Fruit fly (Drosophila melanogaster): Measurements from ENCODE around the gene CG14937.

Gene CG14937

dm6 chr2L:11806022-11806700, 12.3 kb upstream of the CG14937 start (continued):
- no peak for TF ChIP-seq Trl (optimal IDR thresholded peaks at IDR 0.05)
- TF ChIP-seq Trl (GFP tag; optimal IDR thresholded peaks at IDR 0.05): no peak
- no peak for TF ChIP-seq CG10274 (GFP tag; optimal IDR thresholded peaks at IDR 0.05)
- TF ChIP-seq YL-1 (GFP tag; optimal IDR thresholded peaks at IDR 0.05): peak; percentile 38
- TF ChIP-seq CG11247 (GFP tag; IDR thresholded peaks at IDR 0.05): no peak
- TF ChIP-seq salm (tag; optimal IDR thresholded peaks at IDR 0.05): no peak
- no peak for TF ChIP-seq ems (GFP tag; optimal IDR thresholded peaks at IDR 0.05)
- no peak for TF ChIP-seq CG13123 (GFP tag; optimal IDR thresholded peaks at IDR 0.05)
- 0 out of 2 replicates have a peak, but pooled peaks have one; percentile 21 for TF ChIP-seq CG32767 (GFP tag; IDR thresholded peaks at IDR 0.05)
- TF ChIP-seq crol (GFP tag; IDR thresholded peaks at IDR 0.05): peak; percentile 62
- no peak for TF ChIP-seq CG34224 (GFP tag; IDR thresholded peaks at IDR 0.05; ENCODE audit: partially characterized antibody)
- peak; percentile 41 to 91 for TF ChIP-seq insv (GFP tag; optimal IDR thresholded peaks at IDR 0.05)
- TF ChIP-seq Rfx (GFP tag; IDR thresholded peaks at IDR 0.05): 0 out of 2 replicates have a peak, but pooled peaks have one; percentile 20
- no peak for TF ChIP-seq CG18011 (GFP tag; optimal IDR thresholded peaks at IDR 0.05)
- no peak for TF ChIP-seq croc (GFP tag; conservative IDR thresholded peaks at IDR 0.05)
- TF ChIP-seq hb (GFP tag; IDR thresholded peaks at IDR 0.05; ENCODE audit: partially characterized antibody): no peak
- no peak for TF ChIP-seq Oli (tag; optimal IDR thresholded peaks at IDR 0.05)
- no peak for TF ChIP-seq br (optimal IDR thresholded peaks at IDR 0.05)
- peak; percentile 64 for TF ChIP-seq Med (GFP tag)
- 0 out of 3 replicates have a peak, but pooled peaks have one; percentile 18 for TF ChIP-seq CG34422 (GFP tag; IDR thresholded peaks at IDR 0.05)
- peak; percentile 68 for TF ChIP-seq cg (GFP tag; optimal IDR thresholded peaks at IDR 0.05)
- peak; percentile 40 for TF ChIP-seq kah (GFP tag; optimal IDR thresholded peaks at IDR 0.05)
- TF ChIP-seq E2f2 (GFP tag; IDR thresholded peaks at IDR 0.05): 0 out of 2 replicates have a peak, but pooled peaks have one; percentile 11

dm6 chr2L:11804228-11805044, 10.6 kb upstream of the CG14937 start:
- TF ChIP-seq CG34376 (GFP tag; optimal IDR thresholded peaks at IDR 0.05) (no peak), CG6175 (GFP tag; IDR thresholded peaks at IDR 0.05) (no peak), Nf-YB (GFP tag; optimal IDR thresholded peaks at IDR 0.05) (peak; percentile 57), CG17385 (GFP tag; optimal IDR thresholded peaks at IDR 0.05) (peak; percentile 56), Deaf1 (tag; optimal IDR thresholded peaks at IDR 0.05) (peak; percentile 60), onecut (GFP tag; IDR thresholded peaks at IDR 0.05) (peak; percentile 88), Hmr (GFP tag; optimal IDR thresholded peaks at IDR 0.05) (no peak), CG12219 (GFP tag; optimal IDR thresholded peaks at IDR 0.05) (no peak), shn (GFP tag; optimal IDR thresholded peaks at IDR 0.05) (no peak), CG31224 (GFP tag; IDR thresholded peaks at IDR 0.05) (no peak), ash1 (GFP tag; optimal IDR thresholded peaks at IDR 0.05) (no peak), cg (GFP tag; optimal IDR thresholded peaks at IDR 0.05) (peak; percentile 33), pnt (GFP tag; optimal IDR thresholded peaks at IDR 0.05) (no peak), Dfd (GFP tag; optimal IDR thresholded peaks at IDR 0.05) (no peak), CG11560 (tag; IDR thresholded peaks at IDR 0.05) (no peak), Trl (optimal IDR thresholded peaks at IDR 0.05) (peak; percentile 75 to 86), Trl (GFP tag; optimal IDR thresholded peaks at IDR 0.05) (no peak), ewg (GFP tag; optimal IDR thresholded peaks at IDR 0.05) (peak; percentile 86), CG18599 (GFP tag; optimal IDR thresholded peaks at IDR 0.05) (no peak), seq (GFP tag; IDR thresholded peaks at IDR 0.05) (peak; percentile 11; the same call in 1 of the 2 replicates), CG10565 (GFP tag; optimal IDR thresholded peaks at IDR 0.05) (no peak), CG4854 (GFP tag; optimal IDR thresholded peaks at IDR 0.05) (no peak), CG12942 (GFP tag; optimal IDR thresholded peaks at IDR 0.05) (no peak), BEAF-32 (GFP tag; optimal IDR thresholded peaks at IDR 0.05) (no peak), CG2202 (tag; optimal IDR thresholded peaks at IDR 0.05) (no peak), bsh (GFP tag; optimal IDR thresholded peaks at IDR 0.05) (peak in 1 of 2 experiments; percentile 11), Dll (GFP tag; IDR thresholded peaks at IDR 0.05; ENCODE audit: partially characterized antibody) (0 out of 4 replicates have a peak, but pooled peaks have one; percentile 23), sqz (GFP tag; optimal IDR thresholded peaks at IDR 0.05) (no peak)
